Fruit fly (Drosophila melanogaster) whole organism, embryonic: ENCODE results near the gene CG14286.

Source experiments
- Antp ChIP-seq: fragments of 200-800 bp; sonication (Bioruptor generic); optimal IDR thresholded peaks from 3 replicates; lab custom pipeline; 2016; ENCODE audit warnings: missing biosample characterization, missing genetic modification characterization
- Atf-2 ChIP-seq: fragments of 200-800 bp; sonication (Bioruptor generic); optimal IDR thresholded peaks from 2 replicates; lab custom pipeline; 2016; ENCODE audit warnings: missing biosample characterization, missing genetic modification characterization
- CG10366 ChIP-seq: fragments of 200-800 bp; sonication (Bioruptor generic); IDR thresholded peaks from 2 replicates; pipeline ENCODE4 v1.3.6; 2022; ENCODE audit warnings: missing biosample characterization, missing genetic modification characterization
- CG13624 ChIP-seq: fragments of 200-800 bp; sonication (Bioruptor generic); optimal IDR thresholded peaks from 2 replicates; lab custom pipeline; 2016; ENCODE audit warnings: missing biosample characterization, missing genetic modification characterization
- CG14710 ChIP-seq: fragments of 200-800 bp; sonication (Bioruptor generic); optimal IDR thresholded peaks from 3 replicates; lab custom pipeline; 2019; ENCODE audit warnings: missing biosample characterization, mild to moderate bottlenecking, missing genetic modification characterization, moderate library complexity
- CG15479 ChIP-seq: fragments of 200-800 bp; sonication (Bioruptor generic); optimal IDR thresholded peaks from 3 replicates; lab custom pipeline; 2019; ENCODE audit warnings: missing biosample characterization, mild to moderate bottlenecking, missing genetic modification characterization, moderate library complexity
- CG15696 ChIP-seq: fragments of 200-800 bp; sonication (Bioruptor generic); optimal IDR thresholded peaks from 2 replicates; lab custom pipeline; 2019; ENCODE audit warnings: missing biosample characterization, mild to moderate bottlenecking, missing genetic modification characterization, moderate library complexity
- CG17385 ChIP-seq: fragments of 200-800 bp; sonication (Bioruptor generic); optimal IDR thresholded peaks from 3 replicates; lab custom pipeline; 2018; ENCODE audit warnings: missing biosample characterization, mild to moderate bottlenecking, missing genetic modification characterization
- CG18011 ChIP-seq: fragments of 200-800 bp; sonication (Bioruptor generic); optimal IDR thresholded peaks from 2 replicates; lab custom pipeline; 2017; ENCODE audit warnings: missing biosample characterization, missing genetic modification characterization, mild to moderate bottlenecking, moderate library complexity, missing genotype
- CG18476 ChIP-seq: fragments of 200-800 bp; sonication (Bioruptor generic); optimal IDR thresholded peaks from 2 replicates; lab custom pipeline; 2016; ENCODE audit warnings: missing biosample characterization, mild to moderate bottlenecking, missing genetic modification characterization
- CG18619 ChIP-seq: fragments of 200-800 bp; sonication (Bioruptor generic); optimal IDR thresholded peaks from 3 replicates; lab custom pipeline; 2017; ENCODE audit warnings: missing biosample characterization, mild to moderate bottlenecking, missing genetic modification characterization
- CG31365 ChIP-seq: fragments of 200-800 bp; sonication (Bioruptor generic); optimal IDR thresholded peaks from 2 replicates; lab custom pipeline; 2018; ENCODE audit warnings: missing biosample characterization, mild to moderate bottlenecking, missing genetic modification characterization
- CG31441 ChIP-seq: fragments of 200-800 bp; sonication (Bioruptor generic); IDR thresholded peaks from 2 replicates; pipeline ENCODE4 v1.3.6; 2022; ENCODE audit warnings: missing biosample characterization, missing genetic modification characterization
- CG32772 ChIP-seq: fragments of 200-800 bp; sonication (Bioruptor generic); IDR thresholded peaks from 2 replicates; pipeline ENCODE4 v1.3.6; 2022; ENCODE audit warnings: missing biosample characterization, missing genetic modification characterization
- CG3995 ChIP-seq: fragments of 200-800 bp; sonication (Bioruptor generic); optimal IDR thresholded peaks from 3 replicates; lab custom pipeline; 2016; ENCODE audit warnings: missing biosample characterization, missing genetic modification characterization
- CG4360 ChIP-seq: fragments of 200-800 bp; sonication (Bioruptor generic); IDR thresholded peaks from 2 replicates; pipeline ENCODE4 v1.3.6; 2022; ENCODE audit warnings: missing biosample characterization, missing genetic modification characterization
- CG4424 ChIP-seq: fragments of 200-800 bp; sonication (Bioruptor generic); optimal IDR thresholded peaks from 3 replicates; lab custom pipeline; 2016; ENCODE audit warnings: missing biosample characterization, missing genetic modification characterization
- CG4617 ChIP-seq: fragments of 200-800 bp; sonication (Bioruptor generic); optimal IDR thresholded peaks from 3 replicates; lab custom pipeline; 2016; ENCODE audit warnings: missing biosample characterization, missing genetic modification characterization, borderline replicate concordance
- CG8478 ChIP-seq: fragments of >200 bp; optimal IDR thresholded peaks from 2 replicates; lab custom pipeline; 2018
- CG8924 ChIP-seq: fragments of 200-800 bp; optimal IDR thresholded peaks from 3 replicates; lab custom pipeline; 2019; ENCODE audit warnings: missing biosample characterization, mild to moderate bottlenecking, missing genetic modification characterization, moderate library complexity
- E2f2 ChIP-seq: fragments of 200-800 bp; sonication (Bioruptor generic); IDR thresholded peaks from 2 replicates; pipeline ENCODE4 v1.3.6; 2022; ENCODE audit warnings: missing biosample characterization, missing genetic modification characterization
- H15 ChIP-seq: fragments of 200-800 bp; sonication (Bioruptor generic); IDR thresholded peaks from 3 replicates; pipeline ENCODE4 v1.3.6; 2022; ENCODE audit warnings: missing biosample characterization, missing genetic modification characterization
- HLH3B ChIP-seq: fragments of 200-800 bp; sonication (Bioruptor generic); IDR thresholded peaks from 2 replicates; pipeline ENCODE4 v1.3.6; 2022; ENCODE audit warnings: missing biosample characterization, missing genetic modification characterization
- HmgZ ChIP-seq: fragments of 200-800 bp; sonication (Bioruptor generic); optimal IDR thresholded peaks from 2 replicates; lab custom pipeline; 2018; ENCODE audit warnings: missing biosample characterization, mild to moderate bottlenecking, missing genetic modification characterization
- Hr78 ChIP-seq, 2 experiments: fragments of 200-800 bp in 1 of 2; fragments of >200 bp in 1 of 2; sonication (Bioruptor generic) in 1 of 2; optimal IDR thresholded peaks; 2 replicates each; lab custom pipeline; 2017 to 2019; ENCODE audit warnings: missing biosample characterization in 2 of 2, missing genetic modification characterization in 2 of 2, mild to moderate bottlenecking in 1 of 2, moderate library complexity in 1 of 2
- Max ChIP-seq: fragments of 200-800 bp; sonication (Bioruptor generic); optimal IDR thresholded peaks from 2 replicates; lab custom pipeline; 2016; ENCODE audit warnings: missing biosample characterization, mild to moderate bottlenecking, missing genetic modification characterization
- Mrtf ChIP-seq: fragments of 200-800 bp; sonication (Bioruptor generic); IDR thresholded peaks from 3 replicates; pipeline ENCODE4 v1.3.6; 2022; ENCODE audit warnings: missing biosample characterization, missing genetic modification characterization
- NfI ChIP-seq: fragments of 200-800 bp; sonication (Bioruptor generic); optimal IDR thresholded peaks from 3 replicates; lab custom pipeline; 2018; ENCODE audit warnings: missing biosample characterization, mild to moderate bottlenecking, missing genetic modification characterization, moderate library complexity
- Oaz ChIP-seq: fragments of 200-800 bp; sonication (Bioruptor generic); IDR thresholded peaks from 2 replicates; pipeline ENCODE4 v1.3.6; 2022; ENCODE audit warnings: missing biosample characterization, missing genetic modification characterization
- Stat92E ChIP-seq, 3 experiments: fragments of >200 bp in 2 of 3; fragments of 200-800 bp in 1 of 3; sonication (Bioruptor generic) in 1 of 3; optimal IDR thresholded peaks; 2 replicates each; lab custom pipeline; 2017 to 2019; ENCODE audit warnings: missing biosample characterization in 3 of 3, missing genetic modification characterization in 3 of 3, mild to moderate bottlenecking in 1 of 3, moderate library complexity in 1 of 3
- Usf ChIP-seq: fragments of 200-800 bp; sonication (Bioruptor generic); optimal IDR thresholded peaks from 2 replicates; lab custom pipeline; 2017; ENCODE audit warnings: missing genotype, missing biosample characterization, missing genetic modification characterization
- cas ChIP-seq: fragments of 200-800 bp; sonication (Bioruptor generic); IDR thresholded peaks from 2 replicates; pipeline ENCODE4 v1.3.6; 2022; ENCODE audit warnings: missing biosample characterization, missing genetic modification characterization
- cg ChIP-seq: fragments of 200-800 bp; sonication (Bioruptor generic); optimal IDR thresholded peaks from 3 replicates; lab custom pipeline; 2019; ENCODE audit warnings: missing biosample characterization, mild to moderate bottlenecking, missing genetic modification characterization, moderate library complexity
- ci ChIP-seq: fragments of 200-800 bp; sonication (Bioruptor generic); IDR thresholded peaks from 3 replicates; pipeline ENCODE4 v1.3.6; 2022; ENCODE audit warnings: missing biosample characterization, missing genetic modification characterization
- dmrt11E ChIP-seq: fragments of 200-800 bp; sonication (Bioruptor generic); optimal IDR thresholded peaks from 3 replicates; lab custom pipeline; 2018; ENCODE audit warnings: missing biosample characterization, mild to moderate bottlenecking, missing genetic modification characterization, moderate library complexity
- esg ChIP-seq: fragments of 200-800 bp; sonication (Bioruptor generic); conservative IDR thresholded peaks from 2 replicates; pipeline ENCODE4 v1.3.6; 2022; ENCODE audit warnings: missing biosample characterization, missing genetic modification characterization
- fd102C ChIP-seq: fragments of 200-800 bp; sonication (Bioruptor generic); optimal IDR thresholded peaks from 2 replicates; lab custom pipeline; 2018; ENCODE audit warnings: missing biosample characterization, mild to moderate bottlenecking, missing genetic modification characterization, moderate library complexity
- her ChIP-seq: fragments of 200-800 bp; sonication (Bioruptor generic); optimal IDR thresholded peaks from 2 replicates; lab custom pipeline; 2016; ENCODE audit warnings: missing biosample characterization, missing genetic modification characterization
- ind ChIP-seq: fragments of 200-800 bp; sonication (Bioruptor generic); optimal IDR thresholded peaks from 3 replicates; lab custom pipeline; 2016; ENCODE audit warnings: missing biosample characterization, missing genetic modification characterization
- jing ChIP-seq: fragments of 200-800 bp; sonication (Bioruptor generic); optimal IDR thresholded peaks from 2 replicates; lab custom pipeline; 2018; ENCODE audit warnings: missing biosample characterization, mild to moderate bottlenecking, missing genetic modification characterization
- lbe ChIP-seq: fragments of 200-800 bp; sonication (Bioruptor generic); optimal IDR thresholded peaks from 2 replicates; lab custom pipeline; 2016; ENCODE audit warnings: missing biosample characterization, mild to moderate bottlenecking, missing genetic modification characterization
- lmd ChIP-seq: fragments of 200-800 bp; sonication (Bioruptor generic); IDR thresholded peaks from 2 replicates; pipeline ENCODE4 v1.3.6; 2022; ENCODE audit warnings: missing biosample characterization, missing genetic modification characterization
- mld ChIP-seq: fragments of 200-800 bp; sonication (Bioruptor generic); IDR thresholded peaks from 3 replicates; pipeline ENCODE4 v1.3.6; 2022; ENCODE audit warnings: missing biosample characterization, missing genetic modification characterization; ENCODE audit not compliant: partially characterized antibody
- nmo ChIP-seq: fragments of 200-800 bp; sonication (Bioruptor generic); optimal IDR thresholded peaks from 2 replicates; lab custom pipeline; 2018; ENCODE audit warnings: missing biosample characterization, mild to moderate bottlenecking, missing genetic modification characterization, moderate library complexity
- pita ChIP-seq: fragments of 200-800 bp; sonication (Bioruptor generic); optimal IDR thresholded peaks from 2 replicates; lab custom pipeline; 2017; ENCODE audit warnings: missing biosample characterization, mild to moderate bottlenecking, missing genetic modification characterization
- pros ChIP-seq: fragments of 200-800 bp; sonication (Bioruptor generic); optimal IDR thresholded peaks from 3 replicates; lab custom pipeline; 2019; ENCODE audit warnings: missing biosample characterization, mild to moderate bottlenecking, missing genetic modification characterization, moderate library complexity
- sug ChIP-seq: fragments of 200-800 bp; optimal IDR thresholded peaks from 2 replicates; lab custom pipeline; 2019; ENCODE audit warnings: missing biosample characterization, mild to moderate bottlenecking, missing genetic modification characterization, moderate library complexity
- tll ChIP-seq, 2 experiments: fragments of 200-800 bp in 1 of 2; fragments of >200 bp in 1 of 2; sonication (Bioruptor generic) in 1 of 2; optimal IDR thresholded peaks; 2 replicates each; lab custom pipeline; 2017 to 2019; ENCODE audit warnings: missing biosample characterization in 2 of 2, missing genetic modification characterization in 2 of 2, mild to moderate bottlenecking in 1 of 2, moderate library complexity in 1 of 2
- trem ChIP-seq: fragments of 200-800 bp; optimal IDR thresholded peaks from 3 replicates; lab custom pipeline; 2019; ENCODE audit warnings: missing biosample characterization, mild to moderate bottlenecking, missing genetic modification characterization, moderate library complexity
- vnd ChIP-seq: fragments of 200-800 bp; sonication (Bioruptor generic); IDR thresholded peaks from 3 replicates; pipeline ENCODE4 v1.3.6; 2022; ENCODE audit warnings: missing biosample characterization, missing genetic modification characterization; ENCODE audit not compliant: partially characterized antibody

CG14286 gene

dm6 chr3R:18999906-19000451, 23.9 kb upstream of the CG14286 start (continued):
- no peak for TF ChIP-seq pita
- peak; percentile 21 for TF ChIP-seq CG15479 (GFP tag; lab: Kevin White, UChicago)
- no peak for TF ChIP-seq CG17385 (GFP tag; lab: Kevin White, UChicago)
- peak; percentile 4 for TF ChIP-seq CG14710
- no peak for TF ChIP-seq Atf-2 (GFP tag; lab: Kevin White, UChicago)
- no peak for TF ChIP-seq CG4617 (GFP tag; lab: Kevin White, UChicago)
- no peak for TF ChIP-seq CG4424 (GFP tag; lab: Kevin White, UChicago)
- no peak for TF ChIP-seq cas (GFP tag; lab: Robert Waterston, UW)
- TF ChIP-seq jing = no peak
- no peak for TF ChIP-seq CG31365 (tag; lab: Kevin White, UChicago)
- no peak for TF ChIP-seq Stat92E (GFP tag; optimal IDR thresholded peaks at IDR 0.05; lab: Kevin White, UChicago)
- TF ChIP-seq lbe = no peak
- peak; percentile 93 for TF ChIP-seq pros
- TF ChIP-seq Antp (GFP tag; lab: Kevin White, UChicago) = no peak
- TF ChIP-seq CG3995 (GFP tag; lab: Kevin White, UChicago) = no peak
- TF ChIP-seq tll (GFP tag; optimal IDR thresholded peaks at IDR 0.05; lab: Kevin White, UChicago) = peak in 1 of 2 experiments; percentile 82
- no peak for TF ChIP-seq CG18619 (GFP tag; lab: Kevin White, UChicago)
- TF ChIP-seq Max (GFP tag; lab: Kevin White, UChicago) = no peak
- no peak for TF ChIP-seq CG13624 (GFP tag; lab: Kevin White, UChicago)
- no peak for TF ChIP-seq Usf (GFP tag; lab: Kevin White, UChicago)
- no peak for TF ChIP-seq ind (GFP tag; lab: Kevin White, UChicago)
- TF ChIP-seq CG18476 (GFP tag; lab: Kevin White, UChicago) = no peak
- TF ChIP-seq sug = no peak
- no peak for TF ChIP-seq mld (GFP tag; lab: Robert Waterston, UW)
- TF ChIP-seq CG10366 = no peak
- peak; percentile 18 for TF ChIP-seq CG15696 (tag; lab: Kevin White, UChicago)
- no peak for TF ChIP-seq E2f2 (GFP tag; lab: Robert Waterston, UW)
- peak; percentile 10 for TF ChIP-seq cg (GFP tag; lab: Kevin White, UChicago)
- no peak for TF ChIP-seq CG18011
- peak in 1 of 2 experiments; percentile 6 for TF ChIP-seq Hr78 (GFP tag; optimal IDR thresholded peaks at IDR 0.05; lab: Kevin White, UChicago)
- TF ChIP-seq lmd (GFP tag; lab: Robert Waterston, UW) = no peak
- no peak for TF ChIP-seq trem (tag; lab: Kevin White, UChicago)
- 0 out of 3 replicates have a peak, but pooled peaks have one; percentile 38 for TF ChIP-seq ci (GFP tag; lab: Robert Waterston, UW)
- TF ChIP-seq her (GFP tag; lab: Kevin White, UChicago) = no peak
- peak; percentile 15 for TF ChIP-seq dmrt11E (tag; lab: Kevin White, UChicago)
- TF ChIP-seq Mrtf = no peak
- TF ChIP-seq CG31441 (GFP tag; lab: Robert Waterston, UW) = no peak
- no peak for TF ChIP-seq H15 (GFP tag; lab: Robert Waterston, UW)
- TF ChIP-seq HmgZ (tag; lab: Kevin White, UChicago) = no peak
- no peak for TF ChIP-seq vnd (GFP tag; lab: Robert Waterston, UW)
- no peak for TF ChIP-seq esg (GFP tag; lab: Robert Waterston, UW)
- TF ChIP-seq Oaz (GFP tag; lab: Robert Waterston, UW) = no peak
- no peak for TF ChIP-seq CG8924 (tag; lab: Kevin White, UChicago)
- TF ChIP-seq nmo (GFP tag; lab: Kevin White, UChicago) = no peak
- TF ChIP-seq HLH3B = no peak
- no peak for TF ChIP-seq CG8478 (lab: Kevin White, UChicago)
- TF ChIP-seq CG32772 (GFP tag; lab: Robert Waterston, UW) = no peak
- peak; percentile 24 for TF ChIP-seq fd102C (GFP tag; lab: Kevin White, UChicago)
- no peak for TF ChIP-seq CG4360
- TF ChIP-seq NfI = no peak
